Worm (Caenorhabditis elegans): ENCODE measurements around the gene Y75B8A.39.

ce11 chrIII:12331300-12331699 lies 18.3 kb downstream of the Y75B8A.39 start:
- TF ChIP-seq elt-3 (tag; optimal IDR thresholded peaks at IDR 0.05) (no peak), ZK546.5 (tag; optimal IDR thresholded peaks at IDR 0.05) (no peak), C34F6.9 (tag; optimal IDR thresholded peaks at IDR 0.05) (no peak), lin-13 (GFP tag; optimal IDR thresholded peaks at IDR 0.05) (no peak), aly-2 (tag; optimal IDR thresholded peaks at IDR 0.05) (no peak)
